Worm (Caenorhabditis elegans) whole organism, mixed stage, embryonic: ENCODE results near the gene Y55F3AM.9.

Experiments used
- M03D4.4 ChIP-seq: sonication (generic microtip); optimal IDR thresholded peaks from 2 replicates; lab custom pipeline; 2017; ENCODE audit warnings: mild to moderate bottlenecking, missing genetic modification characterization, missing compliant biosample characterization
- bed-3 ChIP-seq: fragments of 200-800 bp; sonication (Bioruptor generic); optimal IDR thresholded peaks from 3 replicates; lab custom pipeline; 2018; ENCODE audit warnings: mild to moderate bottlenecking, missing genetic modification characterization, moderate library complexity, missing compliant biosample characterization
- blmp-1 ChIP-seq: fragments of 150-350 bp; optimal IDR thresholded peaks from 2 replicates; lab custom pipeline; 2014; ENCODE audit warnings: missing biosample characterization, missing genetic modification characterization
- ceh-39 ChIP-seq: fragments of 150-350 bp; optimal IDR thresholded peaks from 2 replicates; lab custom pipeline; 2014; ENCODE audit warnings: missing biosample characterization, missing genetic modification characterization
- ceh-43 ChIP-seq: fragments of 200-800 bp; sonication (Bioruptor generic); optimal IDR thresholded peaks from 2 replicates; lab custom pipeline; 2018; ENCODE audit warnings: mild to moderate bottlenecking, missing genetic modification characterization, moderate library complexity, missing compliant biosample characterization
- ceh-83 ChIP-seq: fragments of 200-800 bp; sonication (Bioruptor generic); optimal IDR thresholded peaks from 2 replicates; lab custom pipeline; 2018; ENCODE audit warnings: mild to moderate bottlenecking, missing genetic modification characterization, missing compliant biosample characterization
- ces-1 ChIP-seq: fragments of 150-350 bp; optimal IDR thresholded peaks from 2 replicates; lab custom pipeline; 2014; ENCODE audit warnings: missing biosample characterization, missing genetic modification reagents, missing genetic modification characterization
- cnd-1 ChIP-seq: fragments of 200-800 bp; sonication (Bioruptor generic); optimal IDR thresholded peaks from 2 replicates; lab custom pipeline; 2018; ENCODE audit warnings: mild to moderate bottlenecking, missing genetic modification characterization, missing compliant biosample characterization
- drap-1 ChIP-seq: fragments of 200-800 bp; sonication (Bioruptor generic); optimal IDR thresholded peaks from 3 replicates; lab custom pipeline; 2018; ENCODE audit warnings: mild to moderate bottlenecking, missing genetic modification characterization, missing compliant biosample characterization
- elt-3 ChIP-seq: fragments of 150-350 bp; optimal IDR thresholded peaks from 2 replicates; lab custom pipeline; 2014; ENCODE audit warnings: missing biosample characterization, missing genetic modification characterization
- flh-1 ChIP-seq: fragments of 200-800 bp; sonication (Bioruptor generic); optimal IDR thresholded peaks from 2 replicates; lab custom pipeline; 2018; ENCODE audit warnings: mild to moderate bottlenecking, missing genetic modification characterization, moderate library complexity, missing compliant biosample characterization
- ham-2 ChIP-seq: fragments of 200-800 bp; sonication (Bioruptor generic); optimal IDR thresholded peaks from 2 replicates; lab custom pipeline; 2018; ENCODE audit warnings: mild to moderate bottlenecking, missing genetic modification characterization, missing compliant biosample characterization
- hlh-1 ChIP-seq: fragments of 150-350 bp; optimal IDR thresholded peaks from 2 replicates; lab custom pipeline; 2014; ENCODE audit warnings: missing biosample characterization, missing genetic modification reagents, missing genetic modification characterization
- lin-13 ChIP-seq: fragments of 150-350 bp; optimal IDR thresholded peaks from 2 replicates; lab custom pipeline; 2014; ENCODE audit warnings: missing biosample characterization, missing genetic modification characterization
- lin-32 ChIP-seq: fragments of 200-800 bp; sonication (Bioruptor generic); optimal IDR thresholded peaks from 2 replicates; lab custom pipeline; 2018; ENCODE audit warnings: mild to moderate bottlenecking, missing genetic modification characterization, missing compliant biosample characterization
- lsy-2 ChIP-seq: fragments of 150-350 bp; optimal IDR thresholded peaks from 2 replicates; lab custom pipeline; 2014; ENCODE audit warnings: missing biosample characterization, missing genetic modification characterization
- mab-5 ChIP-seq: fragments of 150-350 bp; optimal IDR thresholded peaks from 2 replicates; lab custom pipeline; 2014; ENCODE audit warnings: missing biosample characterization, missing genetic modification characterization
- mep-1 ChIP-seq: fragments of 150-350 bp; optimal IDR thresholded peaks from 2 replicates; lab custom pipeline; 2017; ENCODE audit warnings: missing biosample characterization, missing genetic modification reagents, missing genetic modification characterization, inconsistent platforms
- mls-2 ChIP-seq: sonication (generic microtip); optimal IDR thresholded peaks from 2 replicates; lab custom pipeline; 2016; ENCODE audit warnings: mild to moderate bottlenecking, missing genetic modification characterization, moderate library complexity, missing compliant biosample characterization
- nhr-2 ChIP-seq: fragments of 150-350 bp; optimal IDR thresholded peaks from 2 replicates; lab custom pipeline; 2014; ENCODE audit warnings: missing biosample characterization, missing genetic modification characterization
- nhr-237 ChIP-seq: fragments of 150-350 bp; optimal IDR thresholded peaks from 2 replicates; lab custom pipeline; 2014; ENCODE audit warnings: missing biosample characterization, missing genetic modification characterization
- nhr-28 ChIP-seq: fragments of 150-350 bp; optimal IDR thresholded peaks from 2 replicates; lab custom pipeline; 2014; ENCODE audit warnings: missing biosample characterization, missing genetic modification characterization
- nhr-76 ChIP-seq: sonication (generic microtip); optimal IDR thresholded peaks from 2 replicates; lab custom pipeline; 2017; ENCODE audit warnings: missing biosample characterization, missing genetic modification characterization
- pha-4 ChIP-seq: fragments of 150-350 bp; optimal IDR thresholded peaks from 2 replicates; lab custom pipeline; 2018; ENCODE audit warnings: missing biosample characterization, missing genetic modification reagents, missing genetic modification characterization
- sem-2 ChIP-seq: fragments of 200-800 bp; sonication (Bioruptor generic); optimal IDR thresholded peaks from 2 replicates; lab custom pipeline; 2018; ENCODE audit warnings: mild to moderate bottlenecking, missing genetic modification characterization, missing compliant biosample characterization
- snpc-4 ChIP-seq: fragments of 150-350 bp; optimal IDR thresholded peaks from 2 replicates; lab custom pipeline; 2014; ENCODE audit warnings: missing biosample characterization, missing genetic modification characterization
- sptf-1 ChIP-seq: sonication (generic microtip); optimal IDR thresholded peaks from 2 replicates; lab custom pipeline; 2017; ENCODE audit warnings: mild to moderate bottlenecking, missing genetic modification characterization, moderate library complexity, missing compliant biosample characterization
- tbx-8 ChIP-seq: fragments of 200-800 bp; sonication (Bioruptor generic); optimal IDR thresholded peaks from 2 replicates; lab custom pipeline; 2018; ENCODE audit warnings: mild to moderate bottlenecking, missing genetic modification characterization, moderate library complexity, missing compliant biosample characterization
- unc-120 ChIP-seq: sonication (generic microtip); optimal IDR thresholded peaks from 2 replicates; lab custom pipeline; 2017; ENCODE audit warnings: missing genetic modification characterization, missing compliant biosample characterization; ENCODE audit not compliant: poor library complexity, severe bottlenecking
- unc-39 ChIP-seq: fragments of 150-350 bp; optimal IDR thresholded peaks from 2 replicates; lab custom pipeline; 2014; ENCODE audit warnings: missing biosample characterization, missing genetic modification characterization
- unc-62 ChIP-seq: fragments of 150-350 bp; optimal IDR thresholded peaks from 2 replicates; lab custom pipeline; 2014; ENCODE audit warnings: missing biosample characterization, missing genetic modification reagents, missing genetic modification characterization
- zip-8 ChIP-seq: fragments of 150-350 bp; optimal IDR thresholded peaks from 2 replicates; lab custom pipeline; 2014; ENCODE audit warnings: missing biosample characterization, missing genetic modification characterization
- ztf-11 ChIP-seq: fragments of 150-350 bp; optimal IDR thresholded peaks from 2 replicates; lab custom pipeline; 2014; ENCODE audit warnings: missing biosample characterization, missing genetic modification characterization

Gene Y55F3AM.9

DNA sequence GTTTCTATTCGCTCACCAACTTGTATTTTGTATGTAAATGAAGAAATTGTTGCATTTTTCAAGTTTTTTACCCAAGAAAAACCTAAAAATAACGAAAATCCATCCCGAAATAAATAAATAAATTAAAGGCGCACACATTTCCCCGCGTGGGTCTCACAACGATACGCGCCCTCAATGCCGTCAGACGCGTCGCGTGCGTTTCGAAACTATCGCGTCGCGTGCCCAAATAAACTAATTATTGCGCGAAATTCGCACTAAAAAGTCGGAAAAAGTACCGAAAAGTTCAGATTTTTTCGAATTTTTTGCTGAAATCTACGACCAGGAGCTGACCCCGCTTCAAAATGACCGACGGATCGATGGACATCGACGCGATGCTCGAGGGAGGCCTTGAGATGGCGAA lies 2.9 kb upstream of the Y55F3AM.9 start, which contains the start of gene rbm-39 (continued):
- TF ChIP-seq M03D4.4 (tag; lab: Kevin White, UChicago) (no peak), lin-32 (GFP tag; lab: Kevin White, UChicago) (no peak), sptf-1 (no peak)

- TF ChIP-seq tbx-8 (no peak), unc-120 (tag; lab: Kevin White, UChicago) (no peak), ceh-43 (GFP tag; lab: Kevin White, UChicago) (no peak), zip-8 (tag; lab: Kevin White, UChicago) (no peak), ces-1 (no peak), snpc-4 (tag; lab: Kevin White, UChicago) (no peak), lsy-2 (tag; lab: Kevin White, UChicago) (no peak), nhr-2 (tag; lab: Kevin White, UChicago) (no peak), ztf-11 (no peak), flh-1 (GFP tag; lab: Kevin White, UChicago) (no peak), lin-13 (tag; lab: Kevin White, UChicago) (no peak), sem-2 (GFP tag; lab: Kevin White, UChicago) (no peak)
Measured at ce11 chrIV:1011776-1012175, 2.2 kb upstream of the Y55F3AM.9 start.

ce11 chrIV:1010212-1010611 lies 678 bp upstream of the Y55F3AM.9 start, which contains the start of gene atg-3:
TSS of gene atg-3 (plus strand) at chrIV:1010512.
- TF ChIP-seq bed-3, result no peak
- TF ChIP-seq lsy-2 (tag; lab: Kevin White, UChicago), result no peak
- TF ChIP-seq cnd-1 (tag; lab: Kevin White, UChicago), result no peak
- no peak for TF ChIP-seq pha-4 (tag; lab: Kevin White, UChicago)
- no peak for TF ChIP-seq ceh-39 (tag; lab: Kevin White, UChicago)

DNA sequence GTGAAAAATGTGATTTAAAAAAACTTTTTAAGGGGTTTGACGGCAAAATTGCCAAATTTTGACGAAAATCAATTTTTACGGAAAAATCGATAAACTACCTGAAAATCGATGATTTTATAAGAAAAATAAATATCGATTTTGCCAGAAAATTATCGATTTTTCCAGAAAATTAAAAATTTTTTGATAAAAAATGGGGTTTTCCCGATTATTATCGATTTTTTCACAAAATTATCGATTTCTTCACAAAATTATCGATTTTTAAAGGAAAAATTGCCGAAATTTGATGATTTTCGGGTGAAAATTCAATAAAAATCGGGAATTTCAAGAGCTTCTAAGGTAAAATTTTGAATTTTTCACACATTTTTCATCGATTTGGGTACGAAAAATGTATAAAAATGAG lies 2.9 kb downstream of the Y55F3AM.9 start:
- no peak for TF ChIP-seq mab-5
- TF ChIP-seq cnd-1 (tag; lab: Kevin White, UChicago), result no peak
- no peak for TF ChIP-seq unc-39 (tag; lab: Kevin White, UChicago)
- TF ChIP-seq tbx-8, result no peak
- no peak for TF ChIP-seq lsy-2 (tag; lab: Kevin White, UChicago)
- TF ChIP-seq flh-1 (GFP tag; lab: Kevin White, UChicago), result no peak
- TF ChIP-seq drap-1 (GFP tag; lab: Kevin White, UChicago), result no peak
- no peak for TF ChIP-seq ceh-43 (GFP tag; lab: Kevin White, UChicago)
- no peak for TF ChIP-seq sem-2 (GFP tag; lab: Kevin White, UChicago)
- no peak for TF ChIP-seq nhr-76 (tag; lab: Kevin White, UChicago)
- no peak for TF ChIP-seq nhr-28
- TF ChIP-seq hlh-1 (tag; lab: Kevin White, UChicago), result no peak
- TF ChIP-seq lin-13 (tag; lab: Kevin White, UChicago), result no peak
- TF ChIP-seq unc-120 (tag; lab: Kevin White, UChicago), result no peak

DNA sequence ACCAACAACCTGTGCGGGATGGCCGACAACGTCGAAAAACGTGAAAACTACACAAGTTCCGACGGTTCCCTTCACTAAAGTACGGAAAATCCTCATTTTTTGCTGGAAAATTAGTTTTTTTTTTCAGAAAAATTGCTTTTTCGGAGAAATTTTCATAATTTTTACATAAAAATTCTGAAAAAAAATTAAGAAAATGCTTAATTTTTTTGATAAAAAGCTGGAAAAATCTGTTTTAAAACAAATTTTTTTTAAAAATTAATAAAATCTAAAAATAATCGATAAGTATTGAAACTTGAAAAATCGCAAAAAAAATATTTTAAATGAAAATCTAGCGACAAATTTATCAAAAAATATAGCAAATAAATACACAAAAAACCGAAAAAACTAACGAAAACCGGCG lies 3.8 kb downstream of the Y55F3AM.9 start, which contains the start of gene immp-2:
Gene immp-2 (minus strand): TSS at position 101 of the 400 bp plus-strand sequence.
- TF ChIP-seq elt-3, result no peak
- no peak for TF ChIP-seq ceh-83
- TF ChIP-seq mls-2, result no peak
- no peak for TF ChIP-seq blmp-1 (tag; lab: Kevin White, UChicago)
- TF ChIP-seq lin-13 (tag; lab: Kevin White, UChicago), result no peak
- TF ChIP-seq unc-62, result no peak
- no peak for TF ChIP-seq bed-3
- TF ChIP-seq snpc-4 (tag; lab: Kevin White, UChicago), result no peak
- no peak for TF ChIP-seq zip-8 (tag; lab: Kevin White, UChicago)
- no peak for TF ChIP-seq sptf-1

DNA sequence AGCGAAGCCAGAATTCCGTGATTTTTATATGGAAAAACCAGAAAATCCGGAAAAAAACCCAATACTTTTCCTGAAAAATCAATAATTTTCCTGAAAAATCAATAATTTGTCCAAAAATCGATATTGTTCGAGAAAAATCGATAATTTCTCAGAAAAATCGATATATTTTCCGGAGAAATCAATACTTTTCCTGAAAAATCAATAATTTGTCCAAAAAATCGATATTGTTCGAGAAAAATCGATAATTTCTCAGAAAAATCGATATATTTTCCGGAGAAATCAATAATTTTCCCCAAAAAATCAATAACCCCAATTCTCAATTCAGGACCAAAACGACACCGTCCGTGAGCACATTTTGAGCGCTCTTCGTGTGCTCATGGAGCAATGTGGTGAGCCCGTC lies 9.1 kb downstream of the Y55F3AM.9 start:
- TF ChIP-seq nhr-237 (tag; lab: Kevin White, UChicago) (no peak), ham-2 (GFP tag; lab: Kevin White, UChicago) (no peak), nhr-76 (tag; lab: Kevin White, UChicago) (no peak), unc-62 (no peak), lin-13 (tag; lab: Kevin White, UChicago) (no peak), snpc-4 (tag; lab: Kevin White, UChicago) (no peak), cnd-1 (tag; lab: Kevin White, UChicago) (no peak), elt-3 (no peak), sem-2 (GFP tag; lab: Kevin White, UChicago) (no peak), mab-5 (no peak), ceh-43 (GFP tag; lab: Kevin White, UChicago) (no peak), hlh-1 (tag; lab: Kevin White, UChicago) (no peak), ces-1 (no peak), mep-1 (no peak)
- TF ChIP-seq, all 35 proteins: peak for 0
